Worm (Caenorhabditis elegans): ENCODE results near the gene sqv-1.
A peak's percentile ranks its signal among the peaks of the same experiment; 100 is the strongest.
"Not testable (repeated sequence)": the region's sequence is repeated elsewhere in the genome, so short reads cannot be mapped to it uniquely, and the experiment has no call there.

sqv-1 gene

DNA sequence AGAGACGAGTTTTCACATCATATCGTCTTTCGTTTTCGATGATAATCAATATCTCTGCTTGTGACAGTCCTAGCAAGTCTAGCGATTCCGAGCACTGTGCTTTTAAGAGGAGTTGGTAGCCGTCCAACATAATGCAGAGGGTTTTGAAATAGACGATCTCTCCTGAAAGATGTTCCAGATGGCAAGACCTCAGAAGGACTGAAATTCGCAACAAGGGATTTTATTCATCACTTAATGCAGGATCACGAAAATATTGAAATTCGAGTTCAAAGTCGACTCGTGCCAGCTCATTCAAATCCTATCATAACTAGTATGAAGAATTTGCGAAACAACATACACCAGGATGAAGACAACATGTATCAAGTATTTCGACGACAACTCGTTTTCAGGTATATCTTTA lies 16.6 kb downstream of the sqv-1 start, which contains the start of gene D2096.7:
D2096.7 (minus strand) TSS at position 130 of the 400 bp plus-strand sequence.
- TF ChIP-seq dao-5 (tag; optimal IDR thresholded peaks at IDR 0.05) = peak; percentile 26
- no peak for TF ChIP-seq W03F9.2 (tag; optimal IDR thresholded peaks at IDR 0.05)
- no peak for TF ChIP-seq him-1 (tag; optimal IDR thresholded peaks at IDR 0.05)

- TF ChIP-seq dao-5 (tag; optimal IDR thresholded peaks at IDR 0.05) = no peak
- TF ChIP-seq him-1 (tag; optimal IDR thresholded peaks at IDR 0.05) = no peak
- TF ChIP-seq W03F9.2 (tag; optimal IDR thresholded peaks at IDR 0.05) = no peak
Observed at ce11 chrIV:8378280-8378679, 17.4 kb downstream of the sqv-1 start.

- TF ChIP-seq W03F9.2 (tag; optimal IDR thresholded peaks at IDR 0.05) = peak; percentile 89
- no peak for TF ChIP-seq dao-5 (tag; optimal IDR thresholded peaks at IDR 0.05)
- no peak for TF ChIP-seq him-1 (tag; optimal IDR thresholded peaks at IDR 0.05)
Observed at ce11 chrIV:8379278-8379677, 18.4 kb downstream of the sqv-1 start, which contains the start of gene nap-1. Gene nap-1, minus strand, starts transcription at chrIV:8379319.

DNA sequence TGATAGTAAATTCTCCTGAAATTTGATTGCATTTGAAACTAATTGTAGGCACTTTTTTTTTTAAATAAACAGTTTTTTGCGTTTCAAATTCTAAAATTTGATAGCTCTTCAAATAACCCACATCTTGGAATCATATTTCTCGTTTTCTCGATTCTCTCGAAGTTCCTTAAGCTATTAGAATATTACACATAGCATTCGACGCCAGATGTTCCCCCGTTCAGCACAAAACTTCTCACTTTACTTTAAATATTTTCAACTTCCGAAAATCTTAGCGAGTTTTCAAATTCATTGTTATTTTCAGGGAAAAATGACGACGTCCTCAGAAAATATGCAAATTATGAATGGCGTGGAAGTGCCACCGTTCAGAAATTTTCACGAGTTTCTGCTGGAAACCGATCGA lies 18.8 kb downstream of the sqv-1 start, which contains the start of gene praf-3:
praf-3 (plus strand) TSS at position 301 of the 400 bp plus-strand sequence.
- TF ChIP-seq W03F9.2 (tag; optimal IDR thresholded peaks at IDR 0.05) (no peak), him-1 (tag; optimal IDR thresholded peaks at IDR 0.05) (no peak), dao-5 (tag; optimal IDR thresholded peaks at IDR 0.05) (no peak)

DNA sequence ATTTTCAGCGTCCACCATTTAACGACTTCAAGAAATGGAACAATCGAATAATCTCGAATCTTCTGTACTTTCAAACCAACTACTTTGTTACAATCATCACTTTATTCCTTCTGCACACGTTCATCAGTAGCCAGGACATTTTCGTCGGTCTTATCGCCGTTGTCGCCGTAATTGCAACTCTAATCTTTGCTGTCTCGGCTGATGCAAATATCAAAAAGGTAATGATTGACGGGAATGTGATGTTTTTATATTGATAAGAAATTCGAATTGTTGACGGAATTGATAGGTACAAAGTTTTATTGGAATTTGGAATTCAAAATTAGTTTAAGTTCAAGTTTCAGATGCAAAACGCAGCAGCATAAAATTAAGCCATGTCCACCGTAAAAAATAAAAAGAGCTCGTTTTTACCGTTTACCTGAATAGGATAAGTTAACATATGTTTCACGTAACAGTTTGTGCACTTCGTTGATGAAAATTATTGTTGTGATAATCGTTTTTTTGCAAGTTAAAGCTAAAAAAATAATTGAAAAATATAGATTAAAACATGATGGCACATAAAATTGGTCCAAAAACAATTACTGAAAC lies 19.4 kb downstream of the sqv-1 start:
- TF ChIP-seq dao-5 (tag; optimal IDR thresholded peaks at IDR 0.05) (no peak), him-1 (tag; optimal IDR thresholded peaks at IDR 0.05) (no peak), W03F9.2 (tag; optimal IDR thresholded peaks at IDR 0.05) (no peak)

DNA sequence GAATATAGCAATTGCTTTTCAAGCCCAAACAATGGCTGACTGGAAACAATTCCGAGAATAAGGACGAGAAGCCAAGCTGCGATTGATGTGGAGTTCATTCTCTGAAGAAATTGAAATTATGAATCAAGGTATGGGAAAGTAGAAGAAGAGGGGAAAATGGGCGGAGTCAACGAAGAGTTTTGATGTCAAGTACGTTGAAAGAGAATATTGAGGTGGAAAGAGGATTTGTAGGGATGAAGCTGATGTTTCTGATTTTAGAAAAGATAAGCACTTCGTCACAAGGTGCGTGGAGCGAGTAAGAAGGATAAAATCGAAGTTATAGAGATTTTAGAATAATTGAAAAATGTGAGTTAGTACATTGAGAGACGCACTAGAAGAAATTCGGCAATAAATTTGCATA lies 21.8 kb downstream of the sqv-1 start, which contains the start of gene D2096.9:
D2096.9 (minus strand) TSS at position 101 of the 400 bp plus-strand sequence.
- TF ChIP-seq W03F9.2 (tag; optimal IDR thresholded peaks at IDR 0.05) = no peak
- TF ChIP-seq dao-5 (tag; optimal IDR thresholded peaks at IDR 0.05) = no peak
- TF ChIP-seq him-1 (tag; optimal IDR thresholded peaks at IDR 0.05) = no peak

DNA sequence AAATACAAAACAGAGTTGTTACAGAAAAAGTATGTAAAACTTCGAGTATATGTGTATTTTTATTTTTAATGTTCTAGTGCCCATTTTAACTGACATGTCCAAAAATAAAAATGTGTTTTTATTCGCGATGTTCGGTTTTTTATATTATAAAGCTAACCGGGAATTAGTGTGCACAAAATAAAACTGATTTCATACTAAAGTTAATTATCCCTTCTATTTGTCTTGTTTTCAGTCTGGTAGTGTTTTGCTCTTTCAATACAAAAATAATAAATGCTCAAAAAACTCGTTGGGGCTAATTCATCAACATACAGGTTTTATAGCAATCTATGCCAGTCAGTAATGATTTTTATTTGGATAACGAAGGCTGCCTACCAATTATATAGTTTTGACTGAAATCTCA lies 23.8 kb downstream of the sqv-1 start:
- TF ChIP-seq dao-5 (tag; optimal IDR thresholded peaks at IDR 0.05) (no peak), him-1 (tag; optimal IDR thresholded peaks at IDR 0.05) (no peak), W03F9.2 (tag; optimal IDR thresholded peaks at IDR 0.05) (no peak)

DNA sequence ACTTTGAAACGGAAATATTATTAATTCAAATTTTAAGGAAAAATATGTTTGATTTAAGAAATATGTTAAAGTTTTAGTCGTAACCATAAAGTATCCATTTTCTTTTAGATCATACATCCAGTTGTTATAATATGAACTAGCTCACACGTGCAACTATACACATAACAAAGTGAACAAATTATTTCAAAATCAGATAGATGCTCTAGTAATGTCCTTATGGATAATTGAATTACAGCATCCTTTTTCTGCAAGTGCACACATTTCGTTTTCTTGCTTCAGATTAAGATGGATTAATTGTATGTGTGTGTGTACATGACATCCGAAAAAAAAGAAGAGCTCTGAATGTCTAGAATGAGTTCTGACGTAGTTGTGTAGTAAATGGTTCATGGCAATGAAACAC lies 24.7 kb downstream of the sqv-1 start:
- TF ChIP-seq him-1 (tag; optimal IDR thresholded peaks at IDR 0.05) (no peak), W03F9.2 (tag; optimal IDR thresholded peaks at IDR 0.05) (no peak), dao-5 (tag; optimal IDR thresholded peaks at IDR 0.05) (no peak)

DNA sequence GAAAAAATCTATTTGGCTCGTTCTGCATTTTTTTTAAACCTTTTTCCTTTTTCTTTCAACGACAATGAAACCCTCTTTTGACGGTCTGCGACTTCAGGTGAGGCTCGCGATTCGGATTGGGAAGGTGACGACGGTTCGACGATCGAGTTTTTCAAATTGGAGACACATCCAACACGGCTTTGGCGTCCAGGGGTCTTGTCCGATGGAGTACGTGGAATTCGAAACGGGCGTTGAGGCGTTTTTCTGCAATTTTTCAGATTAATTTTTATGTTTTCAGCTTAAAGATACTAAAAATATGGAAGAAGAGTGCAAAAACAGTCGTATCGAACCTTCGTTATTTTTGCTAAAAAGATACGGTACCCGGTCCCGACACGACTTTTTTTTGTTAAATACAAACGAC lies 28.2 kb downstream of the sqv-1 start, which contains the start of gene D2096.10:
D2096.10 (minus strand) TSS at position 101 of the 400 bp plus-strand sequence.
- TF ChIP-seq him-1, dao-5, W03F9.2 (tag; optimal IDR thresholded peaks at IDR 0.05): not testable (repeated sequence)

DNA sequence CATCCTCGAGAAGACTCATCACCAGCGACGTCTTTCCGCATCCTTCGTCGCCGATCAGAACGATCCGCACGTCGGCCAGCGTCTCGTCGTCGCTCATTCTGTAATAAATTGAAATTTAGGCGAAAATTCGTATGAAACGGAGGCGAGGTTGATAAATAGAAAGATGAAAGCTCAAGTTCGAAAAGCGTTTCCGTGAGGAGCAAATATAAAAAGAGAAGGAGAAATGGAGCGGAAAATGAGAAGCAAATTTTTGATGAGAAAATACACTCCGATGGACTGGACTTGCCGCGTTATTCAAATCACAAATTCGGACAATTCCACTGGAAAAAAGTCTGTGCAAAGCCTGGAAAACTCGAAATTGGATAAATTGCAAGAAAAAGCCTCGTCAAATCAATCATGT lies 33.2 kb downstream of the sqv-1 start, which contains the start of gene D2096.11:
D2096.11 (minus strand) TSS at position 101 of the 400 bp plus-strand sequence.
- TF ChIP-seq dao-5 (tag; optimal IDR thresholded peaks at IDR 0.05) (no peak), him-1 (tag; optimal IDR thresholded peaks at IDR 0.05) (no peak), W03F9.2 (tag; optimal IDR thresholded peaks at IDR 0.05) (no peak)

- TF ChIP-seq dao-5 (tag; optimal IDR thresholded peaks at IDR 0.05) = no peak
- TF ChIP-seq him-1 (tag; optimal IDR thresholded peaks at IDR 0.05) = no peak
- no peak for TF ChIP-seq W03F9.2 (tag; optimal IDR thresholded peaks at IDR 0.05)
Observed at ce11 chrIV:8396348-8396747, 35.4 kb downstream of the sqv-1 start, which contains the start of gene timm-17B.2. Gene timm-17B.2, plus strand, starts transcription at chrIV:8396648.

ce11 chrIV:8397814-8398213 lies 36.9 kb downstream of the sqv-1 start:
- TF ChIP-seq him-1 (tag; optimal IDR thresholded peaks at IDR 0.05) (no peak), dao-5 (tag; optimal IDR thresholded peaks at IDR 0.05) (no peak), W03F9.2 (tag; optimal IDR thresholded peaks at IDR 0.05) (no peak)
